Fruit fly (Drosophila melanogaster) whole organism, prepupa: ENCODE data around the gene CG42710.
A peak's percentile ranks its signal among the peaks of the same experiment; 100 is the strongest.

Source experiments
- CG16779 ChIP-seq: fragments of 200-800 bp; sonication (Bioruptor generic); optimal IDR thresholded peaks from 3 replicates; lab custom pipeline; 2017; ENCODE audit warnings: missing biosample characterization, mild to moderate bottlenecking, missing genetic modification characterization
- CG6792 ChIP-seq: fragments of 200-800 bp; sonication (Bioruptor generic); optimal IDR thresholded peaks from 3 replicates; lab custom pipeline; 2016; ENCODE audit warnings: missing biosample characterization, missing genetic modification characterization
- CG6808 ChIP-seq: fragments of 200-800 bp; sonication (Bioruptor generic); optimal IDR thresholded peaks from 3 replicates; lab custom pipeline; 2017; ENCODE audit warnings: missing biosample characterization, missing genetic modification characterization, mild to moderate bottlenecking, moderate library complexity, missing genetic modification reagents
- CG8632 ChIP-seq: fragments of 200-800 bp; sonication (Bioruptor generic); optimal IDR thresholded peaks from 3 replicates; lab custom pipeline; 2016; ENCODE audit warnings: missing biosample characterization, missing genetic modification characterization
- Sox102F ChIP-seq: fragments of 200-800 bp; sonication (Bioruptor generic); optimal IDR thresholded peaks from 2 replicates; lab custom pipeline; 2016; ENCODE audit warnings: missing biosample characterization, mild to moderate bottlenecking, missing genetic modification characterization
- Sox15 ChIP-seq: fragments of 200-800 bp; sonication (Bioruptor generic); optimal IDR thresholded peaks from 3 replicates; lab custom pipeline; 2016; ENCODE audit warnings: missing biosample characterization, missing genetic modification characterization
- lz ChIP-seq: fragments of 200-800 bp; sonication (Bioruptor generic); optimal IDR thresholded peaks from 3 replicates; lab custom pipeline; 2016; ENCODE audit warnings: missing biosample characterization, missing genetic modification characterization
- svp ChIP-seq: fragments of 200-800 bp; sonication (Bioruptor generic); peaks from one replicate; lab custom pipeline; 2016; ENCODE audit warnings: missing biosample characterization, missing genetic modification characterization

DNA sequence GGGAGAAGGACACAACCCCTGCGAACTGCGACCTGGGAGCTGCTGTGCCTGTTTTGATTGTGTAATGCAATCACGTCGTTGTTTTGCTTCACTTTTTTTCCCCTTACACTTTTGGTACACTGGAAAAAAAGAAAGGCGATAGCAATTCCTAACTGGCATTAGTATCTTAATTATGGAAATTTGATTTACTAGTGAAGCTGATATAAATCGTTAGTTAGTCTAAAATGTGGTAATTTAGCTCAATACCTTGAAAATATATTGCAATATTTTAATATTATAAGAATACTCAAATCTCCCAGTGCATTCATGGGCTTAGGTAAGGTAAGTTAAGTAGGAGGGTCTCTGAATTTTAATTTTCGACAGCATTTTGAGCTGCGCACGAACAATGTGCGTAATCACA lies 5.3 kb upstream of the CG42710 start:
- TF ChIP-seq Sox15 (GFP tag; lab: Kevin White, UChicago) (no peak), Sox102F (no peak), CG6792 (no peak), CG16779 (tag; lab: Kevin White, UChicago) (no peak), CG6808 (no peak), svp (GFP tag; lab: Kevin White, UChicago) (peak; percentile 72), CG8632 (GFP tag; lab: Kevin White, UChicago) (no peak), lz (GFP tag; lab: Kevin White, UChicago) (no peak)
